Worm (Caenorhabditis elegans) whole organism, young adult: Measurements from ENCODE around the gene dyf-13.

Source experiments
- C17E4.6 ChIP-seq: fragments of 200-800 bp; sonication (Bioruptor generic); IDR thresholded peaks from 2 replicates; pipeline ENCODE4 v1.3.6; 2022; ENCODE audit warnings: missing genetic modification reagents, missing genetic modification characterization, missing compliant biosample characterization
- F37B4.10 ChIP-seq: fragments of 200-800 bp; sonication (Bioruptor generic); IDR thresholded peaks from 2 replicates; pipeline ENCODE4 v1.3.6; 2022; ENCODE audit warnings: missing genetic modification characterization, missing compliant biosample characterization
- F49E8.2 ChIP-seq: sonication (generic microtip); optimal IDR thresholded peaks from 3 replicates; lab custom pipeline; 2017; ENCODE audit warnings: missing genetic modification characterization, mild to moderate bottlenecking, missing compliant biosample characterization, antibody characterized with exemption, moderate library complexity; ENCODE audit not compliant: insufficient read depth
- T26A5.8 ChIP-seq: sonication (generic microtip); optimal IDR thresholded peaks from 2 replicates; lab custom pipeline; 2016; ENCODE audit warnings: missing genetic modification characterization, missing compliant biosample characterization
- Y95B8A.8 ChIP-seq: fragments of 200-800 bp; sonication (Bioruptor generic); IDR thresholded peaks from 2 replicates; pipeline ENCODE4 v1.3.6; 2022; ENCODE audit warnings: missing genetic modification reagents, missing genetic modification characterization, missing compliant biosample characterization
- ZK185.1 ChIP-seq: sonication (generic microtip); optimal IDR thresholded peaks from 2 replicates; lab custom pipeline; 2016; ENCODE audit warnings: mild to moderate bottlenecking, missing genetic modification characterization, missing compliant biosample characterization; ENCODE audit not compliant: poor library complexity, severe bottlenecking
- ama-1 ChIP-seq, 3 experiments: fragments of 150-350 bp in 1 of 3; sonication (generic microtip) in 2 of 3; optimal IDR thresholded peaks; 2 replicates each; lab custom pipeline; 2014 to 2018; ENCODE audit warnings: missing biosample characterization in 2 of 3, missing genetic modification characterization in 2 of 3, missing genetic modification reagents in 2 of 3
- aptf-3 ChIP-seq: fragments of 200-800 bp; sonication (Bioruptor generic); IDR thresholded peaks from 2 replicates; pipeline ENCODE4 v1.3.6; 2022; ENCODE audit warnings: missing genetic modification characterization, missing compliant biosample characterization
- bed-1 ChIP-seq: fragments of 200-800 bp; sonication (Bioruptor generic); IDR thresholded peaks from 2 replicates; pipeline ENCODE4 v1.3.6; 2022; ENCODE audit warnings: missing genetic modification reagents, missing genetic modification characterization, missing compliant biosample characterization
- ceh-100 ChIP-seq: fragments of 200-800 bp; sonication (Bioruptor generic); IDR thresholded peaks from 2 replicates; pipeline ENCODE4 v1.3.6; 2022; ENCODE audit warnings: missing genetic modification reagents, missing genetic modification characterization, missing compliant biosample characterization
- dox-1 ChIP-seq: fragments of 200-800 bp; sonication (Bioruptor generic); IDR thresholded peaks from 2 replicates; pipeline ENCODE4 v1.3.6; 2022; ENCODE audit warnings: missing genetic modification reagents, missing genetic modification characterization, missing compliant biosample characterization
- egl-18 ChIP-seq: fragments of 200-800 bp; sonication (Bioruptor generic); IDR thresholded peaks from 2 replicates; pipeline ENCODE4 v1.3.6; 2022; ENCODE audit warnings: missing genetic modification reagents, missing genetic modification characterization, missing compliant biosample characterization
- egrh-3 ChIP-seq: fragments of 200-800 bp; sonication (Bioruptor generic); IDR thresholded peaks from 2 replicates; pipeline ENCODE4 v1.3.6; 2022; ENCODE audit warnings: missing genetic modification reagents, missing genetic modification characterization, missing compliant biosample characterization
- ekl-4 ChIP-seq: fragments of 200-800 bp; sonication (Bioruptor generic); IDR thresholded peaks from 2 replicates; pipeline ENCODE4 v1.3.6; 2022; ENCODE audit warnings: missing genetic modification reagents, missing genetic modification characterization, missing compliant biosample characterization
- him-1 ChIP-seq: sonication (generic microtip); optimal IDR thresholded peaks from 2 replicates; lab custom pipeline; 2016; ENCODE audit warnings: missing genotype, missing genetic modification reagents, missing genetic modification characterization, missing compliant biosample characterization
- hlh-12 ChIP-seq: sonication (generic microtip); optimal IDR thresholded peaks from 2 replicates; lab custom pipeline; 2016; ENCODE audit warnings: missing genetic modification characterization, missing compliant biosample characterization
- hsf-1 ChIP-seq: fragments of 200-800 bp; sonication (Bioruptor generic); IDR thresholded peaks from 2 replicates; pipeline ENCODE4 v1.3.6; 2022; ENCODE audit warnings: missing genetic modification reagents, missing genetic modification characterization, missing compliant biosample characterization
- lag-1 ChIP-seq: fragments of 200-800 bp; sonication (Bioruptor generic); IDR thresholded peaks from 2 replicates; pipeline ENCODE4 v1.3.6; 2022; ENCODE audit warnings: missing genetic modification reagents, missing genetic modification characterization, missing compliant biosample characterization
- lin-35 ChIP-seq, 3 experiments: fragments of 150-350 bp in 2 of 3; sonication (generic microtip) in 1 of 3; optimal IDR thresholded peaks; 2 replicates each; lab custom pipeline; 2014 to 2018; ENCODE audit warnings: missing biosample characterization in 3 of 3, missing genetic modification characterization in 3 of 3, missing genetic modification reagents in 3 of 3
- lin-54 ChIP-seq: fragments of 200-800 bp; sonication (Bioruptor generic); optimal IDR thresholded peaks from 2 replicates; lab custom pipeline; 2018; ENCODE audit warnings: mild to moderate bottlenecking, missing genetic modification characterization, missing compliant biosample characterization
- lsy-27 ChIP-seq: sonication (generic microtip); optimal IDR thresholded peaks from 2 replicates; lab custom pipeline; 2017; ENCODE audit warnings: missing genetic modification characterization, mild to moderate bottlenecking, missing compliant biosample characterization, antibody characterized with exemption, missing genotype, borderline replicate concordance; ENCODE audit not compliant: insufficient read depth
- madf-6 ChIP-seq: fragments of 200-800 bp; sonication (Bioruptor generic); IDR thresholded peaks from 2 replicates; pipeline ENCODE4 v1.3.6; 2022; ENCODE audit warnings: missing genetic modification reagents, missing genetic modification characterization, missing compliant biosample characterization
- mcd-1 ChIP-seq: fragments of 200-800 bp; sonication (Bioruptor generic); IDR thresholded peaks from 2 replicates; pipeline ENCODE4 v1.3.6; 2022; ENCODE audit warnings: missing genetic modification reagents, missing genetic modification characterization, missing compliant biosample characterization
- nfya-2 ChIP-seq: fragments of 200-800 bp; sonication (Bioruptor generic); IDR thresholded peaks from 2 replicates; pipeline ENCODE4 v1.3.6; 2022; ENCODE audit warnings: missing genetic modification reagents, missing genetic modification characterization, missing compliant biosample characterization
- nfyb-1 ChIP-seq: fragments of 200-800 bp; sonication (Bioruptor generic); IDR thresholded peaks from 2 replicates; pipeline ENCODE4 v1.3.6; 2022; ENCODE audit warnings: missing genetic modification reagents, missing genetic modification characterization, missing compliant biosample characterization
- nhr-179 ChIP-seq: sonication (generic microtip); optimal IDR thresholded peaks from 2 replicates; lab custom pipeline; 2016; ENCODE audit warnings: mild to moderate bottlenecking, missing genetic modification characterization, missing compliant biosample characterization
- nhr-27 ChIP-seq: fragments of 200-800 bp; sonication (Bioruptor generic); optimal IDR thresholded peaks from 2 replicates; lab custom pipeline; 2018; ENCODE audit warnings: mild to moderate bottlenecking, missing genetic modification characterization, moderate library complexity, missing compliant biosample characterization
- nhr-80 ChIP-seq: sonication (generic microtip); optimal IDR thresholded peaks from 2 replicates; lab custom pipeline; 2016; ENCODE audit warnings: missing genetic modification characterization, missing compliant biosample characterization
- pha-4 ChIP-seq: fragments of 150-350 bp; sonication (generic microtip); optimal IDR thresholded peaks from 2 replicates; lab custom pipeline; 2014; ENCODE audit warnings: missing biosample characterization, missing genetic modification reagents, missing genetic modification characterization
- rpc-1 ChIP-seq, 2 experiments: fragments of 150-350 bp in 1 of 2; sonication (generic microtip) in 1 of 2; optimal IDR thresholded peaks; 2 replicates each; lab custom pipeline; 2014 to 2018; ENCODE audit warnings: missing biosample characterization in 1 of 2, missing genetic modification characterization in 1 of 2, missing genetic modification reagents in 1 of 2, missing genotype in 1 of 2
- snpc-4 ChIP-seq, 5 experiments: fragments of 150-350 bp in 1 of 5; sonication (generic microtip) in 4 of 5; optimal IDR thresholded peaks; 2 replicates each; lab custom pipeline; 2014 to 2018; ENCODE audit warnings: missing genetic modification characterization in 5 of 5, missing biosample characterization in 3 of 5, antibody characterized with exemption in 2 of 5, mild to moderate bottlenecking in 2 of 5, missing compliant biosample characterization in 2 of 5, missing genotype in 2 of 5, moderate library complexity in 2 of 5, missing genetic modification reagents in 1 of 5
- tbp1 ChIP-seq: fragments of 200-800 bp; sonication (Bioruptor generic); optimal IDR thresholded peaks from 2 replicates; lab custom pipeline; 2018; ENCODE audit warnings: mild to moderate bottlenecking, missing genetic modification characterization, missing compliant biosample characterization
- unc-130 ChIP-seq: sonication (generic microtip); optimal IDR thresholded peaks from 2 replicates; lab custom pipeline; 2016; ENCODE audit warnings: missing genetic modification reagents, missing genetic modification characterization, missing compliant biosample characterization
- xnd-1 ChIP-seq: sonication (generic microtip); optimal IDR thresholded peaks from 2 replicates; lab custom pipeline; 2016; ENCODE audit warnings: missing genotype, missing genetic modification reagents, missing genetic modification characterization, missing compliant biosample characterization
- zfh-2 ChIP-seq: fragments of 200-800 bp; sonication (Bioruptor generic); conservative IDR thresholded peaks from 2 replicates; pipeline ENCODE4 v1.3.6; 2022; ENCODE audit warnings: missing genetic modification reagents, missing genetic modification characterization, missing compliant biosample characterization
- zim-3 ChIP-seq: sonication (generic microtip); optimal IDR thresholded peaks from 2 replicates; lab custom pipeline; 2017; ENCODE audit warnings: mild to moderate bottlenecking, missing genetic modification characterization, moderate library complexity, missing compliant biosample characterization
- ztf-18 ChIP-seq: sonication (generic microtip); optimal IDR thresholded peaks from 2 replicates; lab custom pipeline; 2016; ENCODE audit warnings: missing genotype, mild to moderate bottlenecking, missing genetic modification characterization, missing compliant biosample characterization
- ztf-28 ChIP-seq: fragments of 200-800 bp; sonication (Bioruptor generic); IDR thresholded peaks from 2 replicates; pipeline ENCODE4 v1.3.6; 2022; ENCODE audit warnings: missing genetic modification reagents, missing genetic modification characterization, missing compliant biosample characterization
- ztf-6 ChIP-seq: fragments of 200-800 bp; sonication (Bioruptor generic); IDR thresholded peaks from 2 replicates; pipeline ENCODE4 v1.3.6; 2022; ENCODE audit warnings: missing genetic modification reagents, missing genetic modification characterization, missing compliant biosample characterization

dyf-13 gene

DNA sequence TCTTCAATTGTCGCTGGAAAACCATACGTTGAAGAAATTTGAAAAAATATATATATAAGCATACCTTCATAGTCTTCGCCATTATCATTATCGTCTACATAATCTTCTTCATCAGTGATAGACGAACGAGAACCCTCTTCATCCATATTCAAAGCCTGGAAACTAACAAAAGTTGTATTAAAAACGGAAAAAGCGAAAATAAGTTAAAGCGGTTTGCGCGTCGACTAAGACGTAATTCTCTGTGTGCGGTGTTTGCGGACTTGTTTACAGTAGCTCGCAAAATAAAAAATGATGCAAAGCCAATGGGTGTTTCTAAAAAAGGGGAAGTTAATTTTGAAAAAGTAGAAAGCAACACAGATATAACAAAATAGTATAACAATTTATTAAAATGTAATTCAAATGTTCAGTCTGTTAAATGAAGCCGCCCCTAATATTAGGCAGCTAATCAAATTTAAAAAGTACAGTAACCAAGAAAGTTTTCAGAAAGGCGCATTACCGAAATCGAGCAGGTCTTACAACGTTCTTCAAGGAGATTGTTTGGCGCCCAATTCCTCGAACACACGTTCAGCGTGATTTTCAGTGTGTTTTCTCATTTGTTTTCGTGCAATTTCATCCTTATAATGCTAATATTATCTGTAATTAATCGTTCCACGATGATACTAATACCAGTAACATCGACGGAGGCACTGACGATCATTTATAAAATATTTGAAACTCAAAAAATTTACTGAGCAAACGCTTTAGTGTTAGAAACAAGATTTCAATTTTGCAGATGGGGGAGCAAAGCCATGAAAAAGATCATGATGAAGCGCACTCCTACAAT is 39.1 kb downstream of the dyf-13 start, which contains the start of the genes T07F8.4 and gld-3 (continued):
- TF ChIP-seq madf-6 (GFP tag; lab: Robert Waterston, UW), result peak; percentile 93
- 0 out of 2 replicates have a peak, but pooled peaks have one; percentile 37 for TF ChIP-seq Y95B8A.8
- peak; percentile 85 for TF ChIP-seq xnd-1
- TF ChIP-seq him-1 (tag; lab: Kevin White, UChicago), result peak; percentile 24
- TF ChIP-seq ekl-4, result 0 out of 2 replicates have a peak, but pooled peaks have one; percentile 28
- 0 out of 2 replicates have a peak, but pooled peaks have one; percentile 4 for TF ChIP-seq ztf-28 (GFP tag; lab: Robert Waterston, UW)
- peak; percentile 69 for TF ChIP-seq dox-1
- TF ChIP-seq ztf-18, result peak; percentile 35
- TF ChIP-seq hlh-12 (tag; lab: Kevin White, UChicago), result no peak
- TF ChIP-seq snpc-4 (GFP tag; optimal IDR thresholded peaks at IDR 0.05; lab: Kevin White, UChicago), result no peak
- peak in 2 of 4 experiments; percentile 15 to 32 for TF ChIP-seq snpc-4 (tag; optimal IDR thresholded peaks at IDR 0.05; lab: Kevin White, UChicago)
- peak; percentile 71 for TF ChIP-seq lin-54 (GFP tag; lab: Kevin White, UChicago)

DNA sequence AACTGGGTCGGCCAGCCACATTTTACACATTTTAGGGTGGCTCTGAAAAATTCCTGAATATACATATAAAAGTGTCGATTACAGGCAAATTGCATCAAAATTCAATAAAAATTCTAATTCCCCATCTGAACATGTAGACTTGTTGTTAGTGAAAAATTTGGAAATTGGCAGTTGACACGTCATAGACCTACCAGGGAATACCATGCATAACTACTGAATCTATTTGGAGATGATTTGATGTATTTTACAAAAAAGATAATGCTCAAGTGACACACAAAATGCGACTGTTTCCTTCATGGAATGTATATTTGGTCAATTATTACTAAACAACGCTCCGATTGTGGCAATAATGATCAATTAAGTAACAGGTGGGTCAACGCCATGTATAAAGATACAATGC is 44.7 kb downstream of the dyf-13 start, which contains the start of gene F10E7.1:
TSS of gene F10E7.1 (plus strand) at position 301 of the 400 bp plus-strand sequence.
- no peak for TF ChIP-seq F37B4.10 (GFP tag; lab: Robert Waterston, UW)
- no peak for TF ChIP-seq tbp1
- no peak for TF ChIP-seq F49E8.2 (tag; lab: Kevin White, UChicago)
- no peak for TF ChIP-seq lag-1 (GFP tag; lab: Robert Waterston, UW)
- TF ChIP-seq nfya-2 (GFP tag; lab: Robert Waterston, UW), result no peak
- no peak for TF ChIP-seq ztf-6 (GFP tag; lab: Robert Waterston, UW)
- no peak for TF ChIP-seq egl-18 (GFP tag; lab: Robert Waterston, UW)
- TF ChIP-seq hsf-1, result no peak

DNA sequence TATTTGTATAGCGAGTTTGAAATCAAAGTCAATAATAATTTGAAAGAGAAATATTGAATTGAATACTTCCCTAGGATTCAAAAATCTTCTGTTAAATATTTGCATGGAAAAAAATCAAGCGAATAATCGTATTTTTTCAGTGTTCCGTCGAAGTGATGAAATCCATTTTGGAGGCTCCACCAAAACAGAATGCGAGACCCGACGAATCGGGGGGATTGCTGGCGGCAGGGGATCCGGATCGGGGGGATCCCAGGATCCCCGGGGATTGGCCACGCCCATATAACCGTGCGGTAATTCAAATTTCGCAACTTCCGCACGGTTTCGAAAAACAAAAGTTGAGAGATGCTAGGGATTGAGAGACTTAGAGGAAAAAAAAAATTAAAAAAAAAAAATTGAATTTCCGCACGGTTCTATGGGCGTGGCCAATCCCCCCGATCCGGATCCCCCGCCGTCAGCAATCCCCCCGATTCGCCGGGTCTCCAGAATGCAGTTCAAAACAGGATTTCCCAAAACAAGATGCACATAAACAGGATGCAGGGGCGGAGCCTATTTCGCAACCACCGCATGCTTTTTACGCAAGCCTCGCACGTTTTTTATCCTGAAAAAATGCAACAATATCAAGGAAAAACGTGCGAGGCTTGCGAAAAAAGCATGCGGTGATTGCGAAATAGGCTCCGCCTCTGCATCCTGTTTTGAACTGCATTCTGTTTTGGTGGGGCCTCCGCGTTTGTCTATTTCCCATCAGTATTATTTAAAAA is 48.3 kb downstream of the dyf-13 start, which contains the start of gene F10E7.11:
TSS of gene F10E7.11 (minus strand) at position 232 of the 758 bp plus-strand sequence.
- TF ChIP-seq nfya-2 (GFP tag; lab: Robert Waterston, UW) (no peak), mcd-1 (GFP tag; lab: Robert Waterston, UW) (peak; percentile 78), egrh-3 (peak; percentile 38; the same call in 1 of the 2 replicates), C17E4.6 (GFP tag; lab: Robert Waterston, UW) (no peak), nhr-179 (tag; lab: Kevin White, UChicago) (no peak), ZK185.1 (tag; lab: Kevin White, UChicago) (no peak), egl-18 (GFP tag; lab: Robert Waterston, UW) (no peak), ceh-100 (peak; percentile 63), aptf-3 (no peak), bed-1 (no peak), T26A5.8 (tag; lab: Kevin White, UChicago) (no peak), lsy-27 (tag; lab: Kevin White, UChicago) (no peak), nfyb-1 (GFP tag; lab: Robert Waterston, UW) (no peak), Y95B8A.8 (0 out of 2 replicates have a peak, but pooled peaks have one; percentile 13), unc-130 (peak; percentile 6), nhr-27 (tag; lab: Kevin White, UChicago) (no peak), nhr-80 (no peak), ztf-6 (GFP tag; lab: Robert Waterston, UW) (no peak), ztf-18 (peak; percentile 52), pha-4 (tag; lab: Kevin White, UChicago) (no peak), rpc-1 (optimal IDR thresholded peaks at IDR 0.05; lab: Kevin White, UChicago) (peak; percentile 9), rpc-1 (tag; optimal IDR thresholded peaks at IDR 0.05; lab: Kevin White, UChicago) (no peak), zfh-2 (GFP tag; lab: Robert Waterston, UW) (peak; percentile 92), zim-3 (tag; lab: Kevin White, UChicago) (no peak), lin-35 (GFP tag; optimal IDR thresholded peaks at IDR 0.05; lab: Kevin White, UChicago) (no peak), hlh-12 (tag; lab: Kevin White, UChicago) (no peak), ama-1 (optimal IDR thresholded peaks at IDR 0.05; lab: Kevin White, UChicago) (no peak), ama-1 (GFP tag; optimal IDR thresholded peaks at IDR 0.05; lab: Kevin White, UChicago) (no peak), snpc-4 (GFP tag; optimal IDR thresholded peaks at IDR 0.05; lab: Kevin White, UChicago) (no peak), snpc-4 (tag; optimal IDR thresholded peaks at IDR 0.05; lab: Kevin White, UChicago) (peak in 2 of 4 experiments; percentile 33 to 34)
